Fruit fly (Drosophila melanogaster): ENCODE measurements around the gene CG15042.

- TF ChIP-seq CG11294 (GFP tag; IDR thresholded peaks at IDR 0.05), result no peak
- no peak for TF ChIP-seq topi (GFP tag; optimal IDR thresholded peaks at IDR 0.05)
- TF ChIP-seq Eip93F (GFP tag; optimal IDR thresholded peaks at IDR 0.05), result no peak
- TF ChIP-seq Blimp-1 (GFP tag; optimal IDR thresholded peaks at IDR 0.05), result no peak
- no peak for TF ChIP-seq eg (GFP tag; IDR thresholded peaks at IDR 0.05)
- TF ChIP-seq fkh (GFP tag; optimal IDR thresholded peaks at IDR 0.05), result no peak
- no peak for TF ChIP-seq CG16779 (tag; optimal IDR thresholded peaks at IDR 0.05)
- no peak for TF ChIP-seq Hr38 (GFP tag; optimal IDR thresholded peaks at IDR 0.05)
- TF ChIP-seq Ets21C (GFP tag; optimal IDR thresholded peaks at IDR 0.05), result no peak
- TF ChIP-seq CG3919 (GFP tag; optimal IDR thresholded peaks at IDR 0.05), result no peak
- TF ChIP-seq CG8632 (GFP tag; optimal IDR thresholded peaks at IDR 0.05), result no peak
Measured at dm6 chrX:18550726-18551125, 22.7 kb upstream of the CG15042 start.
